Worm (Caenorhabditis elegans): ENCODE measurements around the gene F40D4.12.

DNA sequence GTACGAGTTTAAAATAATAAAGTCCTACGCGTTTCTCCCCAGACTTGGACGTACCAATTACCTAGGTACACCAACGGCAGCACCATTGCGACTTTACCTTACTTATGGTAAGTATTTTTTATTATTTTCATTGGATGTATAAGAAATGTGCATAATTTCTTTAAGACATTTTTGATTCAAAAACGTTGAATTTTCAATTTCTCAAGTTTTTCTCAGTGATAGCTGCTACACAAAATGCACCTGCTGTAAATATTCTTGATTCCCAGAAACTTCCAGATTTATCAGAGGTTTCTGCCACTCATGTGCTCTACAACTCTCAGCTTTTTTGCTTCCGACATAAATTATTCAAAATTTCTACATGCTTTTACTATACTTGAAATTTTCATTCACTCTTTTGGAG is 22.4 kb downstream of the F40D4.12 start, which contains the start of gene srh-159:
- TF ChIP-seq unc-62 (GFP tag; optimal IDR thresholded peaks at IDR 0.05) (no peak), unc-130 (GFP tag; optimal IDR thresholded peaks at IDR 0.05) (no peak), let-607 (tag; optimal IDR thresholded peaks at IDR 0.05) (no peak), egrh-3 (GFP tag; IDR thresholded peaks at IDR 0.05) (no peak), sdz-38 (tag; optimal IDR thresholded peaks at IDR 0.05) (no peak), ama-1 (optimal IDR thresholded peaks at IDR 0.05) (no peak), ama-1 (GFP tag; optimal IDR thresholded peaks at IDR 0.05) (no peak)
